Worm (Caenorhabditis elegans) whole organism, L4 larva: ENCODE measurements around the gene rhi-1.
A peak's percentile ranks its signal among the peaks of the same experiment; 100 is the strongest.

Source experiments
- D1046.2 ChIP-seq: fragments of 200-800 bp; sonication (Bioruptor generic); IDR thresholded peaks from 2 replicates; pipeline ENCODE4 v1.3.6; 2022; ENCODE audit warnings: missing genetic modification characterization, missing compliant biosample characterization
- F10B5.3 ChIP-seq: sonication (generic microtip); optimal IDR thresholded peaks from 2 replicates; lab custom pipeline; 2016; ENCODE audit warnings: mild to moderate bottlenecking, missing genetic modification characterization, missing compliant biosample characterization
- F37D6.2 ChIP-seq: sonication (generic microtip); optimal IDR thresholded peaks from 2 replicates; lab custom pipeline; 2016; ENCODE audit warnings: mild to moderate bottlenecking, missing genetic modification characterization, missing compliant biosample characterization
- ZK546.5 ChIP-seq, 2 experiments: sonication (generic microtip); optimal IDR thresholded peaks; 2 replicates each; lab custom pipeline; 2017; ENCODE audit warnings: missing biosample characterization in 2 of 2, missing genetic modification characterization in 2 of 2
- aha-1 ChIP-seq: fragments of 150-350 bp; peaks from one replicate; lab custom pipeline; 2014; ENCODE audit warnings: missing biosample characterization, missing genetic modification characterization
- arid-1 ChIP-seq: fragments of 200-800 bp; sonication (Bioruptor generic); conservative IDR thresholded peaks from 2 replicates; pipeline ENCODE4 v1.3.6; 2022; ENCODE audit warnings: missing genetic modification reagents, missing genetic modification characterization, missing compliant biosample characterization
- attf-4 ChIP-seq: sonication (generic microtip); optimal IDR thresholded peaks from 3 replicates; lab custom pipeline; 2017; ENCODE audit warnings: missing biosample characterization, missing genetic modification characterization
- ceh-20 ChIP-seq: fragments of 200-800 bp; sonication (Bioruptor generic); IDR thresholded peaks from 2 replicates; pipeline ENCODE4 v1.3.6; 2022; ENCODE audit warnings: missing genetic modification reagents, missing genetic modification characterization, missing compliant biosample characterization
- daf-16 ChIP-seq, 3 experiments: sonication (generic microtip); optimal IDR thresholded peaks; 2 replicates each; lab custom pipeline; 2016 to 2017; ENCODE audit warnings: missing genetic modification characterization in 3 of 3, missing genetic modification reagents in 3 of 3, mild to moderate bottlenecking in 2 of 3, missing compliant biosample characterization in 2 of 3, missing biosample characterization in 1 of 3, moderate library complexity in 1 of 3
- dmd-6 ChIP-seq: fragments of 200-800 bp; sonication (Bioruptor generic); IDR thresholded peaks from 2 replicates; pipeline ENCODE4 v1.3.6; 2022; ENCODE audit warnings: missing genetic modification reagents, missing genetic modification characterization, missing compliant biosample characterization
- dmd-9 ChIP-seq: fragments of 200-800 bp; sonication (Bioruptor generic); IDR thresholded peaks from 2 replicates; pipeline ENCODE4 v1.3.6; 2022; ENCODE audit warnings: missing genetic modification reagents, missing genetic modification characterization, missing compliant biosample characterization
- dve-1 ChIP-seq: sonication (generic microtip); optimal IDR thresholded peaks from 2 replicates; lab custom pipeline; 2017; ENCODE audit warnings: antibody characterized with exemption, mild to moderate bottlenecking, missing genetic modification characterization, missing compliant biosample characterization; ENCODE audit not compliant: insufficient read depth
- fos-1 ChIP-seq: fragments of 150-350 bp; optimal IDR thresholded peaks from 2 replicates; lab custom pipeline; 2014; ENCODE audit warnings: missing biosample characterization, missing genetic modification characterization
- gei-8 ChIP-seq: fragments of 200-800 bp; sonication (Bioruptor generic); optimal IDR thresholded peaks from 2 replicates; lab custom pipeline; 2018; ENCODE audit warnings: mild to moderate bottlenecking, missing genetic modification characterization, missing compliant biosample characterization
- hlh-11 ChIP-seq: fragments of 200-800 bp; sonication (Bioruptor generic); optimal IDR thresholded peaks from 2 replicates; lab custom pipeline; 2018; ENCODE audit warnings: mild to moderate bottlenecking, missing genetic modification characterization, missing compliant biosample characterization
- hlh-30 ChIP-seq: sonication (generic microtip); optimal IDR thresholded peaks from 2 replicates; lab custom pipeline; 2017; ENCODE audit warnings: antibody characterized with exemption, mild to moderate bottlenecking, missing genetic modification characterization, missing compliant biosample characterization; ENCODE audit not compliant: insufficient read depth
- jun-1 ChIP-seq: fragments of 150-350 bp; optimal IDR thresholded peaks from 2 replicates; lab custom pipeline; 2014; ENCODE audit warnings: missing biosample characterization, missing genetic modification reagents, missing genetic modification characterization
- lin-1 ChIP-seq: fragments of 200-800 bp; sonication (Bioruptor generic); IDR thresholded peaks from 2 replicates; pipeline ENCODE4 v1.3.6; 2022; ENCODE audit warnings: missing genetic modification reagents, missing genetic modification characterization, missing compliant biosample characterization
- lin-38 ChIP-seq: fragments of 200-800 bp; sonication (Bioruptor generic); IDR thresholded peaks from 2 replicates; pipeline ENCODE4 v1.3.6; 2022; ENCODE audit warnings: missing genetic modification reagents, missing genetic modification characterization, missing compliant biosample characterization
- lin-39 ChIP-seq: fragments of 150-350 bp; optimal IDR thresholded peaks from 2 replicates; lab custom pipeline; 2014; ENCODE audit warnings: missing biosample characterization, missing genetic modification reagents, missing genetic modification characterization
- mep-1 ChIP-seq: fragments of 150-350 bp; sonication (generic microtip); optimal IDR thresholded peaks from 3 replicates; lab custom pipeline; 2014; ENCODE audit warnings: missing biosample characterization, missing genetic modification characterization
- mes-2 ChIP-seq: sonication (generic microtip); optimal IDR thresholded peaks from 2 replicates; lab custom pipeline; 2016; ENCODE audit warnings: missing genotype, mild to moderate bottlenecking, missing genetic modification characterization, missing compliant biosample characterization; ENCODE audit not compliant: poor library complexity, severe bottlenecking
- mxl-3 ChIP-seq: fragments of 200-800 bp; sonication (Bioruptor generic); optimal IDR thresholded peaks from 2 replicates; lab custom pipeline; 2018; ENCODE audit warnings: mild to moderate bottlenecking, missing genetic modification characterization, missing compliant biosample characterization
- nhr-102 ChIP-seq: sonication (generic microtip); optimal IDR thresholded peaks from 2 replicates; lab custom pipeline; 2016; ENCODE audit warnings: mild to moderate bottlenecking, missing genetic modification characterization, moderate library complexity, missing compliant biosample characterization
- nhr-25 ChIP-seq: sonication (generic microtip); optimal IDR thresholded peaks from 2 replicates; lab custom pipeline; 2017; ENCODE audit warnings: missing genetic modification characterization, mild to moderate bottlenecking, missing compliant biosample characterization, antibody characterized with exemption, moderate library complexity, borderline replicate concordance; ENCODE audit not compliant: insufficient read depth
- nhr-28 ChIP-seq: fragments of 150-350 bp; optimal IDR thresholded peaks from 2 replicates; lab custom pipeline; 2014; ENCODE audit warnings: missing biosample characterization, missing genetic modification characterization
- nhr-41 ChIP-seq: fragments of 200-800 bp; sonication (Bioruptor generic); IDR thresholded peaks from 2 replicates; pipeline ENCODE4 v1.3.6; 2022; ENCODE audit warnings: missing genetic modification reagents, missing genetic modification characterization, missing compliant biosample characterization
- nhr-42 ChIP-seq: fragments of 200-800 bp; sonication (Bioruptor generic); IDR thresholded peaks from 2 replicates; pipeline ENCODE4 v1.3.6; 2022; ENCODE audit warnings: missing genetic modification characterization, missing compliant biosample characterization
- nhr-76 ChIP-seq: fragments of 150-350 bp; optimal IDR thresholded peaks from 2 replicates; lab custom pipeline; 2014; ENCODE audit warnings: missing biosample characterization, missing genetic modification characterization
- nhr-77 ChIP-seq: fragments of 150-350 bp; optimal IDR thresholded peaks from 2 replicates; lab custom pipeline; 2014; ENCODE audit warnings: missing biosample characterization, missing genetic modification characterization
- pha-4 ChIP-seq, 2 experiments: fragments of 150-350 bp in 1 of 2; fragments of 200-800 bp in 1 of 2; sonication (Bioruptor generic) in 1 of 2; IDR thresholded peaks in 1 of 2; optimal IDR thresholded peaks in 1 of 2; 2 replicates each; pipeline versions ENCODE4 v1.3.6 to Lab custom; 2014 to 2022; ENCODE audit warnings: missing genetic modification characterization in 2 of 2, missing genetic modification reagents in 2 of 2, missing biosample characterization in 1 of 2, missing compliant biosample characterization in 1 of 2
- pqm-1 ChIP-seq: sonication (generic microtip); optimal IDR thresholded peaks from 2 replicates; lab custom pipeline; 2017; ENCODE audit warnings: missing biosample characterization, missing genetic modification characterization
- set-16 ChIP-seq: fragments of 200-800 bp; sonication (Bioruptor generic); IDR thresholded peaks from 2 replicates; pipeline ENCODE4 v1.3.6; 2022; ENCODE audit warnings: missing genetic modification reagents, missing genetic modification characterization, missing compliant biosample characterization
- vab-7 ChIP-seq: fragments of 200-800 bp; sonication (Bioruptor generic); IDR thresholded peaks from 2 replicates; pipeline ENCODE4 v1.3.6; 2022; ENCODE audit warnings: missing genetic modification reagents, missing genetic modification characterization, missing compliant biosample characterization
- zfp-2 ChIP-seq: sonication (generic microtip); optimal IDR thresholded peaks from 2 replicates; lab custom pipeline; 2016; ENCODE audit warnings: mild to moderate bottlenecking, missing genetic modification characterization, missing compliant biosample characterization
- zip-11 ChIP-seq: fragments of 200-800 bp; sonication (Bioruptor generic); IDR thresholded peaks from 2 replicates; pipeline ENCODE4 v1.3.6; 2022; ENCODE audit warnings: missing genetic modification characterization, missing compliant biosample characterization
- ztf-7 ChIP-seq: fragments of 150-350 bp; optimal IDR thresholded peaks from 2 replicates; lab custom pipeline; 2014; ENCODE audit warnings: missing biosample characterization, missing genetic modification characterization

The rhi-1 gene

DNA sequence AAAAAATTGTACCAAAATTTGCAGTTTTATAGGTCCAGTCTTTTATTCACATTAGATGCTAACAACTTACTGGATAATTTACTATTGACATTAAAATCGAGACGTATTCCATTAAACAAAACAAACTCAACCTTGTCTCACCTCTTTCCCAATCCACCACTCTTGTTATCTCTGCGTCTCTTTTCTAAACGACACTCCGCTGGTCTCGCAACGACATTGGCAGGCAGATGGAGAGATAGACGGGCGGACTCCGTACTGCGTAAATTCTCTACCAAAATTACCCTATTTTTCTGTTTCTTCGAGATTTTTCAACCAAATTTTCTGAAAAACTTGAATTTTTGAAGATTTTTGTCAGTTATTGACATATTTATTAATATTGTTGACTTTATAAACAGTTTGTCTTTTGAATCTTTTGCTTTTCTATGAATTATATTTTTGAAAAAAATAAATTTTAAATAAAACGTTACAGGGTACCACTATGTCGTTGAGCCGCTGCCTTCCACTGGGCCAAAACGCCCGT lies 39.0 kb upstream of the rhi-1 start, which contains the start of gene asb-2 (continued):
- TF ChIP-seq arid-1 (GFP tag; lab: Robert Waterston, UW) (0 out of 2 replicates have a peak, but pooled peaks have one; percentile 17), ztf-7 (tag; lab: Kevin White, UChicago) (peak; percentile 52), lin-38 (peak; percentile 76), nhr-41 (GFP tag; lab: Robert Waterston, UW) (no peak), lin-1 (GFP tag; lab: Robert Waterston, UW) (no peak), F10B5.3 (tag; lab: Kevin White, UChicago) (no peak), nhr-42 (GFP tag; lab: Robert Waterston, UW) (no peak), ceh-20 (GFP tag; lab: Robert Waterston, UW) (0 out of 2 replicates have a peak, but pooled peaks have one; percentile 39), jun-1 (tag; lab: Kevin White, UChicago) (no peak), nhr-25 (tag; lab: Kevin White, UChicago) (peak; percentile 82)

ce11 chrX:4478503-4478902 lies 29.8 kb upstream of the rhi-1 start:
- TF ChIP-seq mes-2 (tag; lab: Kevin White, UChicago): no peak
- peak; percentile 60 for TF ChIP-seq dmd-6 (GFP tag; lab: Robert Waterston, UW)
- TF ChIP-seq nhr-77: peak; percentile 22
- no peak for TF ChIP-seq vab-7 (GFP tag; lab: Robert Waterston, UW)
- TF ChIP-seq zip-11 (GFP tag; lab: Robert Waterston, UW): no peak
- peak; percentile 83 for TF ChIP-seq pqm-1 (tag; lab: Kevin White, UChicago)
- no peak for TF ChIP-seq F37D6.2
- no peak for TF ChIP-seq attf-4 (tag; lab: Kevin White, UChicago)
- no peak for TF ChIP-seq nhr-76
- no peak for TF ChIP-seq daf-16 (GFP tag; optimal IDR thresholded peaks at IDR 0.05; lab: Kevin White, UChicago)
- TF ChIP-seq daf-16 (tag; optimal IDR thresholded peaks at IDR 0.05; lab: Kevin White, UChicago): peak; percentile 38
- peak; percentile 30 for TF ChIP-seq mxl-3 (GFP tag; lab: Kevin White, UChicago)
- TF ChIP-seq mep-1 (tag; lab: Kevin White, UChicago): no peak
- TF ChIP-seq nhr-41 (GFP tag; lab: Robert Waterston, UW): no peak
- TF ChIP-seq fos-1 (tag; lab: Kevin White, UChicago): no peak
- TF ChIP-seq nhr-28 (tag; lab: Kevin White, UChicago): peak; percentile 41
- TF ChIP-seq ZK546.5 (tag; optimal IDR thresholded peaks at IDR 0.05; lab: Kevin White, UChicago): no peak
- TF ChIP-seq nhr-102 (tag; lab: Kevin White, UChicago): no peak
- no peak for TF ChIP-seq pha-4 (GFP tag; IDR thresholded peaks at IDR 0.05; lab: Robert Waterston, UW)
- TF ChIP-seq pha-4 (tag; optimal IDR thresholded peaks at IDR 0.05; lab: Kevin White, UChicago): no peak
- peak; percentile 45 for TF ChIP-seq dve-1
- no peak for TF ChIP-seq gei-8 (GFP tag; lab: Kevin White, UChicago)
- TF ChIP-seq hlh-11 (tag; lab: Kevin White, UChicago): peak; percentile 33

DNA sequence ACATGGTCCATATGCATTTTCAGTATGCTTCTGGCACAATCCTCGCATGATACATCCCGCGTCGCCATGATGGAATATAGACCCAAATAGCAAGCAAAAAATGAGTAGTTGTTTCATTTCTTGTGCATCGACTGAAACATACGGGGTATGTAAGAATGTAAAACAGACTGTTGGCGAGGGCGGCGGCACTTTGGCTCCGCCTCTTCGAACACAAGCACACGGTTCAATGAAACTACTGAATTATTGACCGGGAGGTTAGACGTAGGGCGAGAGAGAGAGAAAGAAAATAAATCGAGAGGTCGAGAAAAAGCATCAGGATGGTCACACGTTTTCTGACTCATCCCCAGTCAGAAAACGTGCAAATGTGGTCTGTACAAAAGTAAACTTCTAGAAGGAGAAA lies 28.3 kb upstream of the rhi-1 start:
- TF ChIP-seq dve-1 (no peak), lin-39 (tag; lab: Kevin White, UChicago) (no peak), set-16 (GFP tag; lab: Robert Waterston, UW) (no peak), aha-1 (tag; lab: Kevin White, UChicago) (peak; percentile 90), D1046.2 (GFP tag; lab: Robert Waterston, UW) (no peak), hlh-11 (tag; lab: Kevin White, UChicago) (peak; percentile 44), F37D6.2 (no peak), dmd-9 (GFP tag; lab: Robert Waterston, UW) (no peak), nhr-28 (tag; lab: Kevin White, UChicago) (peak; percentile 15), hlh-30 (tag; lab: Kevin White, UChicago) (peak; percentile 46), zip-11 (GFP tag; lab: Robert Waterston, UW) (no peak), zfp-2 (tag; lab: Kevin White, UChicago) (no peak)
- TF ChIP-seq, all 104 proteins: peak for 4
